Fruit fly (Drosophila melanogaster): ENCODE data around the gene CG3040.

Gene CG3040

DNA sequence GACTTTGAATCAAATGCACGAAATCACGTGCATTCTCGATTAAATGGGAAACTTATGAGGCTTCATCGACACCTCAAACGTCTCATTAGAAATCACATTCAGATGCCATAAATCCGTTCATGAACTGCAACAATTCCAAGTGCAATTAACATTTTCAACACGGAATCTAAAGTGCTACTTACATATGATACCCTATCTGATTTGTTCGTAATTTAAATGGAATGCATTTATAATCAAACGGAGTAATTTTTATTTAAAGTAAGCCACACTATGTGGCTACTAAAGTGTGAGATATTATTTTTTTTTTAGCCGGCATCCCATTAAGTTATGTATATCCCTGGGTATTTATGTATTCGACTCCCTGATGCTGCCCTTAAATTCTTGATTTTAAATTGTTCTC, 34.5 kb upstream of the CG3040 start (continued):
- TF ChIP-seq Eip93F (GFP tag; optimal IDR thresholded peaks at IDR 0.05) (no peak), Lpt (GFP tag; optimal IDR thresholded peaks at IDR 0.05) (no peak), CG9139 (GFP tag; optimal IDR thresholded peaks at IDR 0.05) (no peak), Sox102F (GFP tag; optimal IDR thresholded peaks at IDR 0.05) (peak; percentile 30), CG10669 (GFP tag; optimal IDR thresholded peaks at IDR 0.05) (peak; percentile 19), dac (GFP tag; optimal IDR thresholded peaks at IDR 0.05) (no peak), CG6276 (GFP tag; optimal IDR thresholded peaks at IDR 0.05) (no peak), CG15336 (GFP tag; IDR thresholded peaks at IDR 0.05) (no peak), CG1621 (tag; optimal IDR thresholded peaks at IDR 0.05) (no peak), CG4318 (GFP tag; optimal IDR thresholded peaks at IDR 0.05) (no peak), CG11902 (GFP tag; optimal IDR thresholded peaks at IDR 0.05) (no peak), CG11762 (GFP tag; optimal IDR thresholded peaks at IDR 0.05; ENCODE audit: insufficient read depth) (no peak), Sox15 (GFP tag; optimal IDR thresholded peaks at IDR 0.05) (no peak), esn (GFP tag; optimal IDR thresholded peaks at IDR 0.05) (peak; percentile 49), fd85E (GFP tag; optimal IDR thresholded peaks at IDR 0.05) (no peak), CG3919 (GFP tag; optimal IDR thresholded peaks at IDR 0.05) (no peak), Blimp-1 (GFP tag; optimal IDR thresholded peaks at IDR 0.05) (no peak), Eip78C (GFP tag) (peak; percentile 76), CG3032 (tag; optimal IDR thresholded peaks at IDR 0.05) (peak; percentile 27), vri (GFP tag; optimal IDR thresholded peaks at IDR 0.05) (peak; percentile 12), CG6854 (GFP tag; optimal IDR thresholded peaks at IDR 0.05) (no peak), Gug (GFP tag; IDR thresholded peaks at IDR 0.05) (no peak), CG6792 (GFP tag; optimal IDR thresholded peaks at IDR 0.05) (peak; percentile 1)

DNA sequence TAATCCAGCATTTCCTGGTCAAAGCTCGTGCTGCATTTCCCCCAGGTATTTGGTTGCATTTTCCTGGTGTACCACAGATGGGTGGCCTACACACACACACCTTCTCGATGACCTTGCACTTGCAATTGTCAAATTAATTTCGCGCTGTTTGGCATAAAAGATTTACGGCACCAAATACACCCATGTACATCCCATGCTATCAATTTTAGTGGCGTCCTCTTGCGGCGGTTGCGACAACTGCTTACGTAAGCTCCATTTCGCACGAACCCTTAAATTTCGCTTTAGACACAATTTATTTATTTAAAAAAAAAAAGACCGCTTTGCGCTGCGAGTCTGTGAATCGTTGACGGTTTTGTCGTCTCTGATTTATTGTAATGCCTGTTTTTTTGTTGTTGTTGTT, 32.3 kb upstream of the CG3040 start:
- TF ChIP-seq CG11294 (GFP tag; IDR thresholded peaks at IDR 0.05), result no peak
- no peak for TF ChIP-seq CG3032 (tag; optimal IDR thresholded peaks at IDR 0.05)
- no peak for TF ChIP-seq spab (GFP tag; optimal IDR thresholded peaks at IDR 0.05)
- TF ChIP-seq fkh (GFP tag; optimal IDR thresholded peaks at IDR 0.05), result no peak
- no peak for TF ChIP-seq CG31627 (GFP tag; optimal IDR thresholded peaks at IDR 0.05)
- no peak for TF ChIP-seq CG32006 (GFP tag; optimal IDR thresholded peaks at IDR 0.05)
- TF ChIP-seq Ets96B (tag; optimal IDR thresholded peaks at IDR 0.05), result no peak
- TF ChIP-seq Ets21C (GFP tag; optimal IDR thresholded peaks at IDR 0.05), result no peak
- TF ChIP-seq CG9139 (GFP tag; optimal IDR thresholded peaks at IDR 0.05), result no peak
- TF ChIP-seq CG10669 (GFP tag; optimal IDR thresholded peaks at IDR 0.05), result no peak
- no peak for TF ChIP-seq CG8119 (GFP tag; IDR thresholded peaks at IDR 0.05)
- no peak for TF ChIP-seq topi (GFP tag; optimal IDR thresholded peaks at IDR 0.05)
- no peak for TF ChIP-seq vri (GFP tag; optimal IDR thresholded peaks at IDR 0.05)
- no peak for TF ChIP-seq net (GFP tag; optimal IDR thresholded peaks at IDR 0.05)
- no peak for TF ChIP-seq Hr4 (GFP tag; optimal IDR thresholded peaks at IDR 0.05)
- no peak for TF ChIP-seq CG1621 (tag; optimal IDR thresholded peaks at IDR 0.05)
- no peak for TF ChIP-seq dsx (GFP tag; optimal IDR thresholded peaks at IDR 0.05; ENCODE audit: poor library complexity, severe bottlenecking)

DNA sequence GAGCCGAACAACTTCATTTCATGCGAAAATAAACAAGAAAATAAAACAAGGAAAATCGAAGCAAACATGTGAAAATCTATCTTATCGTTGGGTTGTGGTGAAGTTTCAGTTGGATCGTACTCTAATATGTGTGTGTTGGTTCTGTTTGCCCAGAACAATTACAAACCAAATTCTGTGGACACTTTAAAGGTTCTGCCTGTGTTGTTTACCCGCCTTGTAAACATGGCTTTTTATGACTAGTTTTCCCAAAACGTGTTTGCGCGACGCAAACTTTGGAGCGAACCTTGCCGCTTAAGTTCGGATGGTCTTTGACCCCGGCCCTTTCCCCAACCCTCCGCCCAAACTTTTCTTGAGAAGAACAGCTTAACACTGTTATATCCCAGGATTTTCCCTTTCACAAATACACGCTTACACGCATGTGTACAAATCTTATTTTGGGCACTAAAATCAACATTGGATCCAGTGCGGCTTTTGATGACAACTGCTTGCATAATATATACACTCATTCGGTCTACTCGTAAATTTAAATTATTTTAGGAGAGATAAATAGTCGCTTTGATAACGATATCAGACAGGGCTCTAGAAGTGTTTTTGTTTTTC, 31.0 kb upstream of the CG3040 start:
- no peak for TF ChIP-seq salr (GFP tag; optimal IDR thresholded peaks at IDR 0.05)
- TF ChIP-seq svp (GFP tag), result peak; percentile 30
- no peak for TF ChIP-seq topi (GFP tag; optimal IDR thresholded peaks at IDR 0.05)
- TF ChIP-seq CG9139 (GFP tag; optimal IDR thresholded peaks at IDR 0.05), result no peak
- TF ChIP-seq CG11762 (GFP tag; optimal IDR thresholded peaks at IDR 0.05; ENCODE audit: insufficient read depth), result no peak
- no peak for TF ChIP-seq CG11294 (GFP tag; IDR thresholded peaks at IDR 0.05)
- TF ChIP-seq Sox15 (GFP tag; optimal IDR thresholded peaks at IDR 0.05), result no peak
- no peak for TF ChIP-seq CG10631 (GFP tag; optimal IDR thresholded peaks at IDR 0.05)
- no peak for TF ChIP-seq CG10669 (GFP tag; optimal IDR thresholded peaks at IDR 0.05)
- no peak for TF ChIP-seq CG6276 (GFP tag; optimal IDR thresholded peaks at IDR 0.05)
- TF ChIP-seq CG8119 (GFP tag; IDR thresholded peaks at IDR 0.05), result no peak
- no peak for TF ChIP-seq Smox (GFP tag; optimal IDR thresholded peaks at IDR 0.05)
- TF ChIP-seq Hr39 (GFP tag; optimal IDR thresholded peaks at IDR 0.05), result no peak
- peak; percentile 3 for TF ChIP-seq Met (GFP tag; optimal IDR thresholded peaks at IDR 0.05)
- TF ChIP-seq CG1621 (tag; optimal IDR thresholded peaks at IDR 0.05), result no peak
- no peak for TF ChIP-seq CG3919 (GFP tag; optimal IDR thresholded peaks at IDR 0.05)
- no peak for TF ChIP-seq ss (GFP tag; optimal IDR thresholded peaks at IDR 0.05)
- peak; percentile 98 for TF ChIP-seq fkh (GFP tag; optimal IDR thresholded peaks at IDR 0.05)
- no peak for TF ChIP-seq CG8319 (GFP tag; optimal IDR thresholded peaks at IDR 0.05)
- peak; percentile 31 for TF ChIP-seq Eip78C (GFP tag)

Data from whole organism, prepupa.